Worm (Caenorhabditis elegans): ENCODE measurements around the gene bgnt-1.4.

- TF ChIP-seq flt-1 (GFP tag; IDR thresholded peaks at IDR 0.05): no peak
- TF ChIP-seq ztf-23 (GFP tag; IDR thresholded peaks at IDR 0.05): no peak
- TF ChIP-seq ref-1 (GFP tag; conservative IDR thresholded peaks at IDR 0.05): no peak
- TF ChIP-seq tab-1 (GFP tag; IDR thresholded peaks at IDR 0.05): no peak
- no peak for TF ChIP-seq cog-1 (tag; optimal IDR thresholded peaks at IDR 0.05)
- TF ChIP-seq klf-2 (GFP tag; conservative IDR thresholded peaks at IDR 0.05): no peak
- TF ChIP-seq med-1 (GFP tag; optimal IDR thresholded peaks at IDR 0.05; ENCODE audit: insufficient read depth): no peak
- no peak for TF ChIP-seq ztf-29 (GFP tag; IDR thresholded peaks at IDR 0.05)
Measured at ce11 chrV:4800794-4801193, 40.0 kb downstream of the bgnt-1.4 start, which contains the start of gene R02F11.1.

All from whole organism, midembryonic.